Fruit fly (Drosophila melanogaster): ENCODE data around the gene U2af38.
A peak's percentile ranks its signal among the peaks of the same experiment; 100 is the strongest.

Gene U2af38

DNA sequence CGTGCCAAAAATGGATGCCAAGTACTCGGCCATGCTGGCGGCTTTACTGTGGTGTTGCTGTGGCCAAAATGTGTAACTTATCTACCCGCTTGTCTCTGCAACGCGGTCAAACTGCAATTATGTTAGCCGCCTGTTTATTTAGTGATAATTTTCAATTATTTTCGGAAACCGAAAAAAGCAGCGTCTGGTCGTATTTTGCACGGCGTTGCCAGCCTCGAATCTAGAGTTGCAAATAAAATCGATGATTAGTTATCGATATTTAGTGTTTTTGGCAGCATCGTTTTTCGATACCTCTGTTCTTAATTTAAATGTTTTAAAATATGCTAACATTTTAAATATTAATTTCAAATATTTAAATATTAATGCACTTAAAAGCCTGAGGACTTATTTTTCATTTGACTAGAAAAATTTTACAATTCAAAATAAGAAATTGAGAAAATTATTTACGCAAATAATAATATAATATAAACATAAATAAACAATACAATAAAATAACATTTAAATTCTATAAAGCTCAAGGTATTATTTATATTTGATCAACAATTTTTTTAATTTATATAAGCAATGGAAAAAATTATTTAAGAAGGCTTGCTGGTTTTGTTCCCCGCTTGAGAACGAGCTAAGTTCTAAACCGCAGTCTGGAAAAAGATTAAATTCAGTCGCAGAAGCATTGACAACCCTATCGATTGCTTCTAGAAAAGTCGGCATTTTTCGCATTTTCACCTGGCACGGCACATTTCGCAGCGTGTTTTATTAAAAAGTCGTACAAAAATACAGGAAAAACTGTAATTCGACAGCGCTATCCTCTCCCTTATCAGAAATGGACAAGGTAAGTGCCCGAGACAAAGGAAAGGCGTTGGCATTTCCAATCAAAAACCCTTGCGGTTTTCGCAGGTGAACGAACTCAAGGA lies at the start of gene U2af38, which contains the start of gene Stip1 (continued):
- no peak for TF ChIP-seq CG10462 (GFP tag; optimal IDR thresholded peaks at IDR 0.05)
- peak in 1 of 2 experiments; percentile 11 for TF ChIP-seq Pdp1 (GFP tag; optimal IDR thresholded peaks at IDR 0.05)
- TF ChIP-seq schlank (tag; optimal IDR thresholded peaks at IDR 0.05) = no peak
- TF ChIP-seq CG12659 (GFP tag; optimal IDR thresholded peaks at IDR 0.05) = peak; percentile 37
- TF ChIP-seq Med (GFP tag) = peak; percentile 73
- TF ChIP-seq CG10654 (GFP tag; optimal IDR thresholded peaks at IDR 0.05) = peak; percentile 30
- TF ChIP-seq repo (GFP tag; optimal IDR thresholded peaks at IDR 0.05) = no peak
- no peak for TF ChIP-seq wdn (GFP tag; IDR thresholded peaks at IDR 0.05)
- peak; percentile 12 for TF ChIP-seq vfl (GFP tag; optimal IDR thresholded peaks at IDR 0.05)
- TF ChIP-seq CG42726 (GFP tag; IDR thresholded peaks at IDR 0.05; ENCODE audit: partially characterized antibody) = 0 out of 2 replicates have a peak, but pooled peaks have one; percentile 16
- TF ChIP-seq her (GFP tag; optimal IDR thresholded peaks at IDR 0.05) = no peak
- peak; percentile 8 for TF ChIP-seq dm (GFP tag; optimal IDR thresholded peaks at IDR 0.05)
- TF ChIP-seq Fer2 (tag; optimal IDR thresholded peaks at IDR 0.05) = peak; percentile 11
- no peak for TF ChIP-seq C15 (GFP tag; IDR thresholded peaks at IDR 0.05)
- no peak for TF ChIP-seq CG12744 (GFP tag; optimal IDR thresholded peaks at IDR 0.05)
- TF ChIP-seq CG16813 (GFP tag; IDR thresholded peaks at IDR 0.05; ENCODE audit: partially characterized antibody) = peak; percentile 70
- TF ChIP-seq croc (GFP tag; conservative IDR thresholded peaks at IDR 0.05) = no peak
- TF ChIP-seq CG11093 (GFP tag; IDR thresholded peaks at IDR 0.05) = no peak
- TF ChIP-seq dati (GFP tag; IDR thresholded peaks at IDR 0.05) = no peak
- no peak for TF ChIP-seq esg (GFP tag; conservative IDR thresholded peaks at IDR 0.05)
- no peak for TF ChIP-seq MTF-1 (GFP tag; optimal IDR thresholded peaks at IDR 0.05; ENCODE audit: borderline replicate concordance)
- TF ChIP-seq CG11696 (GFP tag; IDR thresholded peaks at IDR 0.05) = no peak
- TF ChIP-seq CG16863 (GFP tag; optimal IDR thresholded peaks at IDR 0.05) = no peak
- TF ChIP-seq ase (GFP tag; IDR thresholded peaks at IDR 0.05) = no peak
- peak; percentile 4 for TF ChIP-seq ind (GFP tag; optimal IDR thresholded peaks at IDR 0.05)
- TF ChIP-seq CG7357 (GFP tag; IDR thresholded peaks at IDR 0.05) = no peak
- no peak for TF ChIP-seq Ets97D (GFP tag; optimal IDR thresholded peaks at IDR 0.05)
- no peak for TF ChIP-seq tna (GFP tag; IDR thresholded peaks at IDR 0.05; ENCODE audit: partially characterized antibody)
- no peak for TF ChIP-seq CG3281 (GFP tag; optimal IDR thresholded peaks at IDR 0.05)
- no peak for TF ChIP-seq CG10366 (GFP tag; IDR thresholded peaks at IDR 0.05)
- TF ChIP-seq CG2202 (tag; optimal IDR thresholded peaks at IDR 0.05) = no peak
- TF ChIP-seq HLHmδ (GFP tag; optimal IDR thresholded peaks at IDR 0.05) = no peak
- TF ChIP-seq lmd (GFP tag; IDR thresholded peaks at IDR 0.05) = no peak; the same call in 1 of the 2 replicates
- no peak for TF ChIP-seq eyg (GFP tag; optimal IDR thresholded peaks at IDR 0.05)
- TF ChIP-seq ewg (GFP tag; optimal IDR thresholded peaks at IDR 0.05) = no peak
- no peak for TF ChIP-seq ems (GFP tag; optimal IDR thresholded peaks at IDR 0.05)
- TF ChIP-seq CG14965 (GFP tag; optimal IDR thresholded peaks at IDR 0.05; ENCODE audit: borderline replicate concordance) = no peak
- peak; percentile 76 for TF ChIP-seq pita (GFP tag; optimal IDR thresholded peaks at IDR 0.05)
- TF ChIP-seq CG3065 (GFP tag; optimal IDR thresholded peaks at IDR 0.05) = no peak
- TF ChIP-seq Ada2b (GFP tag; IDR thresholded peaks at IDR 0.05) = no peak
- TF ChIP-seq Drgx (GFP tag; IDR thresholded peaks at IDR 0.05) = no peak
- no peak for TF ChIP-seq unpg (GFP tag; optimal IDR thresholded peaks at IDR 0.05)
